Worm (Caenorhabditis elegans) whole organism, L3 larva: ENCODE measurements around the gene T05C12.15.

ENCODE experiments used
- R02D3.7 ChIP-seq: fragments of 150-350 bp; optimal IDR thresholded peaks from 2 replicates; lab custom pipeline; 2014; ENCODE audit warnings: missing biosample characterization, missing genetic modification characterization
- aly-2 ChIP-seq: fragments of 150-350 bp; optimal IDR thresholded peaks from 2 replicates; lab custom pipeline; 2014; ENCODE audit warnings: missing biosample characterization, missing genetic modification characterization
- ama-1 ChIP-seq: fragments of 150-350 bp; optimal IDR thresholded peaks from 2 replicates; lab custom pipeline; 2018
- ceh-28 ChIP-seq: fragments of 150-350 bp; optimal IDR thresholded peaks from 2 replicates; lab custom pipeline; 2014; ENCODE audit warnings: missing biosample characterization, missing genetic modification reagents, missing genetic modification characterization
- ceh-82 ChIP-seq: fragments of 150-350 bp; optimal IDR thresholded peaks from 2 replicates; lab custom pipeline; 2014; ENCODE audit warnings: missing biosample characterization, missing genetic modification characterization
- ceh-9 ChIP-seq: sonication (generic microtip); optimal IDR thresholded peaks from 2 replicates; lab custom pipeline; 2018; ENCODE audit warnings: missing biosample characterization, missing genetic modification characterization
- daf-12 ChIP-seq: fragments of 150-350 bp; optimal IDR thresholded peaks from 2 replicates; lab custom pipeline; 2014; ENCODE audit warnings: missing biosample characterization, missing genetic modification reagents, missing genetic modification characterization
- egl-27 ChIP-seq: sonication (generic microtip); optimal IDR thresholded peaks from 4 replicates; lab custom pipeline; 2017; ENCODE audit warnings: missing biosample characterization, missing genetic modification reagents, missing genetic modification characterization
- egl-5 ChIP-seq: fragments of 150-350 bp; optimal IDR thresholded peaks from 2 replicates; lab custom pipeline; 2017; ENCODE audit warnings: missing biosample characterization, missing genetic modification reagents, missing genetic modification characterization, inconsistent platforms
- elt-1 ChIP-seq: fragments of 150-350 bp; optimal IDR thresholded peaks from 2 replicates; lab custom pipeline; 2014; ENCODE audit warnings: missing biosample characterization, missing genetic modification characterization
- elt-2 ChIP-seq: sonication (generic microtip); optimal IDR thresholded peaks from 2 replicates; lab custom pipeline; 2016; ENCODE audit warnings: missing genetic modification reagents, mild to moderate bottlenecking, missing genetic modification characterization, missing compliant biosample characterization
- elt-3 ChIP-seq, 3 experiments: fragments of 150-350 bp in 1 of 3; sonication (generic microtip) in 2 of 3; optimal IDR thresholded peaks; 2 replicates in 2 of 3; 4 replicates in 1 of 3; lab custom pipeline; 2014 to 2017; ENCODE audit warnings: missing biosample characterization in 3 of 3, missing genetic modification characterization in 3 of 3
- fkh-10 ChIP-seq: sonication (generic microtip); optimal IDR thresholded peaks from 2 replicates; lab custom pipeline; 2017; ENCODE audit warnings: missing biosample characterization, missing genetic modification reagents, missing genetic modification characterization
- fkh-2 ChIP-seq: fragments of 150-350 bp; optimal IDR thresholded peaks from 2 replicates; lab custom pipeline; 2014; ENCODE audit warnings: missing biosample characterization, missing genetic modification reagents, missing genetic modification characterization
- fos-1 ChIP-seq: fragments of 150-350 bp; optimal IDR thresholded peaks from 2 replicates; lab custom pipeline; 2014; ENCODE audit warnings: missing biosample characterization, missing genetic modification characterization
- hmg-11 ChIP-seq: sonication (generic microtip); optimal IDR thresholded peaks from 2 replicates; lab custom pipeline; 2016; ENCODE audit warnings: missing genetic modification characterization, missing compliant biosample characterization
- jun-1 ChIP-seq: fragments of 150-350 bp; optimal IDR thresholded peaks from 2 replicates; lab custom pipeline; 2014; ENCODE audit warnings: missing biosample characterization, missing genetic modification reagents, missing genetic modification characterization
- lin-15B ChIP-seq: fragments of 150-350 bp; optimal IDR thresholded peaks from 2 replicates; lab custom pipeline; 2014; ENCODE audit warnings: missing biosample characterization, missing genetic modification characterization
- lin-39 ChIP-seq: fragments of 150-350 bp; optimal IDR thresholded peaks from 2 replicates; lab custom pipeline; 2018; ENCODE audit warnings: missing biosample characterization, missing genetic modification reagents, missing genetic modification characterization
- lsy-12 ChIP-seq: sonication (generic microtip); optimal IDR thresholded peaks from 2 replicates; lab custom pipeline; 2016; ENCODE audit warnings: mild to moderate bottlenecking, missing genetic modification characterization, missing compliant biosample characterization
- mdl-1 ChIP-seq: fragments of 150-350 bp; optimal IDR thresholded peaks from 2 replicates; lab custom pipeline; 2014; ENCODE audit warnings: missing biosample characterization, missing genetic modification characterization
- mml-1 ChIP-seq: fragments of 150-350 bp; sonication (generic microtip); optimal IDR thresholded peaks from 3 replicates; lab custom pipeline; 2014; ENCODE audit warnings: missing biosample characterization, missing genetic modification characterization
- nfya-1 ChIP-seq: sonication (generic microtip); optimal IDR thresholded peaks from 2 replicates; lab custom pipeline; 2017; ENCODE audit warnings: missing genetic modification characterization, mild to moderate bottlenecking, missing compliant biosample characterization, antibody characterized with exemption, moderate library complexity; ENCODE audit not compliant: insufficient read depth
- nhr-11 ChIP-seq: fragments of 150-350 bp; optimal IDR thresholded peaks from 2 replicates; lab custom pipeline; 2014; ENCODE audit warnings: missing biosample characterization, missing genetic modification characterization
- nhr-25 ChIP-seq: sonication (generic microtip); optimal IDR thresholded peaks from 2 replicates; lab custom pipeline; 2017; ENCODE audit warnings: missing biosample characterization, missing genetic modification characterization
- nhr-28 ChIP-seq: fragments of 150-350 bp; optimal IDR thresholded peaks from 2 replicates; lab custom pipeline; 2014; ENCODE audit warnings: missing biosample characterization, missing genetic modification characterization
- nhr-67 ChIP-seq: fragments of 150-350 bp; optimal IDR thresholded peaks from 2 replicates; lab custom pipeline; 2014; ENCODE audit warnings: missing biosample characterization, missing genetic modification characterization
- nhr-76 ChIP-seq: fragments of 150-350 bp; sonication (generic microtip); optimal IDR thresholded peaks from 5 replicates; lab custom pipeline; 2014; ENCODE audit warnings: missing biosample characterization, missing genetic modification characterization
- nhr-77 ChIP-seq: fragments of 150-350 bp; optimal IDR thresholded peaks from 2 replicates; lab custom pipeline; 2014; ENCODE audit warnings: missing biosample characterization, missing genetic modification characterization
- pha-4 ChIP-seq: fragments of 150-350 bp; optimal IDR thresholded peaks from 2 replicates; lab custom pipeline; 2014; ENCODE audit warnings: missing biosample characterization, missing genetic modification reagents, missing genetic modification characterization
- pqm-1 ChIP-seq: fragments of 150-350 bp; optimal IDR thresholded peaks from 2 replicates; lab custom pipeline; 2017; ENCODE audit warnings: missing biosample characterization, missing genetic modification characterization, inconsistent platforms
- sea-2 ChIP-seq: fragments of 150-350 bp; sonication (generic microtip); optimal IDR thresholded peaks from 4 replicates; lab custom pipeline; 2014; ENCODE audit warnings: missing biosample characterization, missing genetic modification reagents, missing genetic modification characterization
- snpc-4 ChIP-seq: fragments of 150-350 bp; optimal IDR thresholded peaks from 2 replicates; lab custom pipeline; 2014; ENCODE audit warnings: missing biosample characterization, missing genetic modification characterization
- tbx-2 ChIP-seq: sonication (generic microtip); optimal IDR thresholded peaks from 2 replicates; lab custom pipeline; 2016; ENCODE audit warnings: mild to moderate bottlenecking, missing genetic modification characterization, missing compliant biosample characterization
- unc-39 ChIP-seq: sonication (generic microtip); optimal IDR thresholded peaks from 4 replicates; lab custom pipeline; 2017; ENCODE audit warnings: missing biosample characterization, missing genetic modification characterization
- unc-62 ChIP-seq: fragments of 150-350 bp; sonication (generic microtip); optimal IDR thresholded peaks from 4 replicates; lab custom pipeline; 2014; ENCODE audit warnings: missing biosample characterization, missing genetic modification reagents, missing genetic modification characterization
- zag-1 ChIP-seq: fragments of 150-350 bp; optimal IDR thresholded peaks from 2 replicates; lab custom pipeline; 2014; ENCODE audit warnings: missing biosample characterization, missing genetic modification characterization
- ztf-11 ChIP-seq: fragments of 150-350 bp; optimal IDR thresholded peaks from 2 replicates; lab custom pipeline; 2014; ENCODE audit warnings: missing biosample characterization, missing genetic modification characterization
- ztf-4 ChIP-seq: fragments of 150-350 bp; optimal IDR thresholded peaks from 2 replicates; lab custom pipeline; 2014; ENCODE audit warnings: missing biosample characterization, missing genetic modification characterization

The T05C12.15 gene

DNA sequence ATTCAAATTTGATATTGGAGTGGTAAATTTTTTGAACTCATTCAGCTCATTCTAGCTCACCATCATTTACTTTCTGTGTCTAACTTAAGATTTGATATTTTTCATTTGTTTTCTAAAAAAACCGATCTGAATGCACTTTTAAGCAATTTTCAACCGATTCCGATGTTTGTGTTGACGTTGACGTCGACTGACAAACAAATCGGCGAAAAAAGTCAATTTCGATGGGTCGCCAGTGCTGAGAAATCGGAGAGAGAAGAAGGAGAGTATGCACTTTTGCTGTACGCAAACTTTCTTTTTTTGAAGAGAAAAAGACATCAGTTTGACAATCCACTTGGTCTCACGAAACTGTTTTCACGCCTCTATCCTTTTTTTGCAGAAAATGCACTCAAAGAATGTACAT is 43.9 kb upstream of the T05C12.15 start:
- TF ChIP-seq fkh-2 (tag; lab: Kevin White, UChicago) (no peak), pha-4 (tag; lab: Kevin White, UChicago) (peak; percentile 54), daf-12 (tag; lab: Kevin White, UChicago) (no peak), ztf-4 (no peak), R02D3.7 (no peak), nfya-1 (tag; lab: Kevin White, UChicago) (no peak)

DNA sequence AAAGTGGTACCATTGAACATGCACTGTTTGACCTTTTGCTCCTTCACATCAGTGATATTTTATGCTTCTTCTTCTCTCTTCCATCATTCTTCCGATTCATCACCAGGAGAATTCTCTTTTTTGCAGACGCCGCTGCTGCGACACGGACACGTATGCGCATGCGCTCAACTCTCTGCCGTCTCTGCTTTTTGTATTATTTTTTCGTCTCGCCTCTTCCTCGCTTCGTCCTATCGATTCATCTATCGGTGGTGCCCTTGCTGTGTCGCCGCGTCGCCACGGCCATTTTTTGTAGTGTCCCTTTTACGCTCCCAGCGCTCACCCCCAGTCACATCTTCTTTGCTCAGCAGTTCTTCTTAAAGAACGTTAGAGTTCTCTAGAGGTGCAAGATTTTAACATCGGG is 43.3 kb upstream of the T05C12.15 start:
- TF ChIP-seq ceh-28 (tag; lab: Kevin White, UChicago) (peak; percentile 61), ama-1 (lab: Kevin White, UChicago) (peak; percentile 13), nfya-1 (tag; lab: Kevin White, UChicago) (peak; percentile 83), aly-2 (tag; lab: Kevin White, UChicago) (no peak), R02D3.7 (no peak), nhr-28 (tag; lab: Kevin White, UChicago) (no peak), elt-2 (peak; percentile 31), daf-12 (tag; lab: Kevin White, UChicago) (no peak), pha-4 (tag; lab: Kevin White, UChicago) (peak; percentile 14), snpc-4 (tag; lab: Kevin White, UChicago) (peak; percentile 63), unc-39 (no peak), pqm-1 (tag; lab: Kevin White, UChicago) (no peak), mdl-1 (peak; percentile 9), sea-2 (no peak), fkh-10 (peak; percentile 30), fos-1 (tag; lab: Kevin White, UChicago) (no peak), lin-15B (tag; lab: Kevin White, UChicago) (peak; percentile 20), lsy-12 (tag; lab: Kevin White, UChicago) (peak; percentile 7), unc-62 (GFP tag; lab: Kevin White, UChicago) (peak; percentile 31), nhr-76 (no peak), nhr-11 (tag; lab: Kevin White, UChicago) (no peak), lin-39 (tag; lab: Kevin White, UChicago) (peak; percentile 88), egl-27 (no peak)
- TF ChIP-seq, all 47 proteins: peak for 12

DNA sequence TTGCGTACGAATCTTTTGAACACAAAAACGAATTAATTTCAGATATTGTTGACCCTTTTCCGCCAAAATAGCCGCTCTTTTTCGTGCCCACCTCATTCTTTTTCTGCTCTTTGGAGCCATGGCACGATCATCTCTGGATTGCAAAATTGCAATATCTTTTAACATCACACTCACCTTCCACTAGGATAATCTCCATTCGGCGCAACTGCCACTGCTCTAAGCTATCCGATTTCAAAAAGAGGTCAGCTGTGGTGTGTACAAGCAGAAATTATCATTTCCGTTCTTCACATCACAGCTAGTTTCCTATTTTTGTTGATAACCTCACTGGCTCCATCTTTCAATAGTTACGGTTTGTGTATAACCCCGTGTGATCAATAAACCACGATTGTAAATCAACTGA is 42.8 kb upstream of the T05C12.15 start:
- TF ChIP-seq ztf-4 (no peak), nhr-67 (no peak), fos-1 (tag; lab: Kevin White, UChicago) (no peak), unc-39 (no peak), daf-12 (tag; lab: Kevin White, UChicago) (no peak), egl-27 (no peak), fkh-2 (tag; lab: Kevin White, UChicago) (no peak), ztf-11 (no peak), elt-1 (tag; lab: Kevin White, UChicago) (no peak)

DNA sequence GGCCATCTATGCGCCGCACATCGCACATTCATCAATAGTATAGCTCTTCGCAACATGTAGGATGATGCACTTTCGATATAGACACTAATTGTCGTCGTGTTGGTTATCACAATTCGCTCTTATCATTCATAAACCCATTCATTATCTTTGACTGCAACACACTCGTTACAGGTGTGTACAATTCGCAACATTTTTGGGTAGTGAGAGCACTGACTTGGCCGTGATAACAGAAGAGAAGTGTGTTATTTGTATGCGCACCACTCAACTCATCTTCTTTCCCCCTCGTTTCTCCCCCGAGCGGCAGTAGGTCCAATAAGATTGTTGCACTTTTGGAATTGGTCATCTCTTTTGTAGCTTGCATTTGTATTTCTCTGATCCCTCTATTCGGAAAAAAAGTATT is 42.1 kb upstream of the T05C12.15 start:
- TF ChIP-seq hmg-11 (tag; lab: Kevin White, UChicago) = no peak
- no peak for TF ChIP-seq unc-39
- peak; percentile 95 for TF ChIP-seq pqm-1 (tag; lab: Kevin White, UChicago)
- TF ChIP-seq fkh-2 (tag; lab: Kevin White, UChicago) = no peak
- TF ChIP-seq ama-1 (lab: Kevin White, UChicago) = no peak
- no peak for TF ChIP-seq daf-12 (tag; lab: Kevin White, UChicago)
- peak; percentile 65 for TF ChIP-seq jun-1
- TF ChIP-seq elt-3 (tag; optimal IDR thresholded peaks at IDR 0.05; lab: Kevin White, UChicago) = no peak
- no peak for TF ChIP-seq ceh-82 (tag; lab: Kevin White, UChicago)
- no peak for TF ChIP-seq sea-2
- TF ChIP-seq egl-5 (tag; lab: Kevin White, UChicago) = no peak
- no peak for TF ChIP-seq elt-1 (tag; lab: Kevin White, UChicago)
- TF ChIP-seq zag-1 (tag; lab: Kevin White, UChicago) = no peak
- no peak for TF ChIP-seq nhr-77 (tag; lab: Kevin White, UChicago)
- no peak for TF ChIP-seq unc-62 (GFP tag; lab: Kevin White, UChicago)
- TF ChIP-seq mml-1 = no peak
- TF ChIP-seq mdl-1 = no peak
- TF ChIP-seq nhr-76 = no peak
- no peak for TF ChIP-seq tbx-2
- peak; percentile 4 for TF ChIP-seq nfya-1 (tag; lab: Kevin White, UChicago)
- no peak for TF ChIP-seq ceh-9
- no peak for TF ChIP-seq nhr-25
- no peak for TF ChIP-seq fos-1 (tag; lab: Kevin White, UChicago)
- peak; percentile 93 for TF ChIP-seq elt-2
- peak; percentile 23 for TF ChIP-seq lin-39 (tag; lab: Kevin White, UChicago)
- TF ChIP-seq lin-15B (tag; lab: Kevin White, UChicago) = no peak
- no peak for TF ChIP-seq nhr-67
- peak; percentile 82 for TF ChIP-seq pha-4 (tag; lab: Kevin White, UChicago)
- no peak for TF ChIP-seq snpc-4 (tag; lab: Kevin White, UChicago)
- no peak for TF ChIP-seq ceh-28 (tag; lab: Kevin White, UChicago)
- no peak for TF ChIP-seq fkh-10
- TF ChIP-seq egl-27 = no peak
- no peak for TF ChIP-seq nhr-28 (tag; lab: Kevin White, UChicago)
- TF ChIP-seq, all 47 proteins: peak for 6
